Worm (Caenorhabditis elegans) whole organism, L3 larva: ENCODE data around the gene F35A5.8.

Experiments used
- R02D3.7 ChIP-seq: fragments of 150-350 bp; optimal IDR thresholded peaks from 2 replicates; lab custom pipeline; 2014; ENCODE audit warnings: missing biosample characterization, missing genetic modification characterization
- ama-1 ChIP-seq: fragments of 150-350 bp; optimal IDR thresholded peaks from 2 replicates; lab custom pipeline; 2018
- ceh-16 ChIP-seq: sonication (generic microtip); optimal IDR thresholded peaks from 2 replicates; lab custom pipeline; 2017; ENCODE audit warnings: missing biosample characterization, missing genetic modification characterization
- ceh-82 ChIP-seq: fragments of 150-350 bp; optimal IDR thresholded peaks from 2 replicates; lab custom pipeline; 2014; ENCODE audit warnings: missing biosample characterization, missing genetic modification characterization
- daf-12 ChIP-seq: fragments of 150-350 bp; optimal IDR thresholded peaks from 2 replicates; lab custom pipeline; 2014; ENCODE audit warnings: missing biosample characterization, missing genetic modification reagents, missing genetic modification characterization
- elt-2 ChIP-seq: sonication (generic microtip); optimal IDR thresholded peaks from 2 replicates; lab custom pipeline; 2016; ENCODE audit warnings: missing genetic modification reagents, mild to moderate bottlenecking, missing genetic modification characterization, missing compliant biosample characterization
- eor-1 ChIP-seq, 2 experiments: fragments of 150-350 bp; optimal IDR thresholded peaks; 2 replicates each; lab custom pipeline; 2014 to 2018; ENCODE audit warnings: missing biosample characterization in 2 of 2, missing genetic modification characterization in 2 of 2
- fkh-10 ChIP-seq: sonication (generic microtip); optimal IDR thresholded peaks from 2 replicates; lab custom pipeline; 2017; ENCODE audit warnings: missing biosample characterization, missing genetic modification reagents, missing genetic modification characterization
- fkh-2 ChIP-seq: fragments of 150-350 bp; optimal IDR thresholded peaks from 2 replicates; lab custom pipeline; 2014; ENCODE audit warnings: missing biosample characterization, missing genetic modification reagents, missing genetic modification characterization
- fos-1 ChIP-seq: fragments of 150-350 bp; optimal IDR thresholded peaks from 2 replicates; lab custom pipeline; 2014; ENCODE audit warnings: missing biosample characterization, missing genetic modification characterization
- jun-1 ChIP-seq: fragments of 150-350 bp; optimal IDR thresholded peaks from 2 replicates; lab custom pipeline; 2014; ENCODE audit warnings: missing biosample characterization, missing genetic modification reagents, missing genetic modification characterization
- lin-15B ChIP-seq: fragments of 150-350 bp; optimal IDR thresholded peaks from 2 replicates; lab custom pipeline; 2014; ENCODE audit warnings: missing biosample characterization, missing genetic modification characterization
- lin-39 ChIP-seq: fragments of 150-350 bp; optimal IDR thresholded peaks from 2 replicates; lab custom pipeline; 2018; ENCODE audit warnings: missing biosample characterization, missing genetic modification reagents, missing genetic modification characterization
- lsy-12 ChIP-seq: sonication (generic microtip); optimal IDR thresholded peaks from 2 replicates; lab custom pipeline; 2016; ENCODE audit warnings: mild to moderate bottlenecking, missing genetic modification characterization, missing compliant biosample characterization
- mdl-1 ChIP-seq: fragments of 150-350 bp; optimal IDR thresholded peaks from 2 replicates; lab custom pipeline; 2014; ENCODE audit warnings: missing biosample characterization, missing genetic modification characterization
- mml-1 ChIP-seq: fragments of 150-350 bp; sonication (generic microtip); optimal IDR thresholded peaks from 3 replicates; lab custom pipeline; 2014; ENCODE audit warnings: missing biosample characterization, missing genetic modification characterization
- nfya-1 ChIP-seq: sonication (generic microtip); optimal IDR thresholded peaks from 2 replicates; lab custom pipeline; 2017; ENCODE audit warnings: missing genetic modification characterization, mild to moderate bottlenecking, missing compliant biosample characterization, antibody characterized with exemption, moderate library complexity; ENCODE audit not compliant: insufficient read depth
- nhr-12 ChIP-seq: fragments of 150-350 bp; optimal IDR thresholded peaks from 2 replicates; lab custom pipeline; 2014; ENCODE audit warnings: missing biosample characterization, missing genetic modification characterization
- nhr-23 ChIP-seq: fragments of 150-350 bp; optimal IDR thresholded peaks from 2 replicates; lab custom pipeline; 2014; ENCODE audit warnings: missing biosample characterization, missing genetic modification reagents, missing genetic modification characterization
- nhr-237 ChIP-seq: fragments of 150-350 bp; optimal IDR thresholded peaks from 2 replicates; lab custom pipeline; 2014; ENCODE audit warnings: missing biosample characterization, missing genetic modification characterization
- nhr-28 ChIP-seq: fragments of 150-350 bp; optimal IDR thresholded peaks from 2 replicates; lab custom pipeline; 2014; ENCODE audit warnings: missing biosample characterization, missing genetic modification characterization
- nhr-43 ChIP-seq: sonication (generic microtip); optimal IDR thresholded peaks from 2 replicates; lab custom pipeline; 2016; ENCODE audit warnings: mild to moderate bottlenecking, missing genetic modification characterization, missing compliant biosample characterization; ENCODE audit not compliant: poor library complexity, severe bottlenecking
- nhr-76 ChIP-seq: fragments of 150-350 bp; sonication (generic microtip); optimal IDR thresholded peaks from 5 replicates; lab custom pipeline; 2014; ENCODE audit warnings: missing biosample characterization, missing genetic modification characterization
- nhr-77 ChIP-seq: fragments of 150-350 bp; optimal IDR thresholded peaks from 2 replicates; lab custom pipeline; 2014; ENCODE audit warnings: missing biosample characterization, missing genetic modification characterization
- pha-4 ChIP-seq: fragments of 150-350 bp; optimal IDR thresholded peaks from 2 replicates; lab custom pipeline; 2014; ENCODE audit warnings: missing biosample characterization, missing genetic modification reagents, missing genetic modification characterization
- sea-2 ChIP-seq: fragments of 150-350 bp; sonication (generic microtip); optimal IDR thresholded peaks from 4 replicates; lab custom pipeline; 2014; ENCODE audit warnings: missing biosample characterization, missing genetic modification reagents, missing genetic modification characterization
- tbx-2 ChIP-seq: sonication (generic microtip); optimal IDR thresholded peaks from 2 replicates; lab custom pipeline; 2016; ENCODE audit warnings: mild to moderate bottlenecking, missing genetic modification characterization, missing compliant biosample characterization
- unc-39 ChIP-seq: sonication (generic microtip); optimal IDR thresholded peaks from 4 replicates; lab custom pipeline; 2017; ENCODE audit warnings: missing biosample characterization, missing genetic modification characterization
- ztf-11 ChIP-seq: fragments of 150-350 bp; optimal IDR thresholded peaks from 2 replicates; lab custom pipeline; 2014; ENCODE audit warnings: missing biosample characterization, missing genetic modification characterization
- ztf-4 ChIP-seq: fragments of 150-350 bp; optimal IDR thresholded peaks from 2 replicates; lab custom pipeline; 2014; ENCODE audit warnings: missing biosample characterization, missing genetic modification characterization

The F35A5.8 gene

DNA sequence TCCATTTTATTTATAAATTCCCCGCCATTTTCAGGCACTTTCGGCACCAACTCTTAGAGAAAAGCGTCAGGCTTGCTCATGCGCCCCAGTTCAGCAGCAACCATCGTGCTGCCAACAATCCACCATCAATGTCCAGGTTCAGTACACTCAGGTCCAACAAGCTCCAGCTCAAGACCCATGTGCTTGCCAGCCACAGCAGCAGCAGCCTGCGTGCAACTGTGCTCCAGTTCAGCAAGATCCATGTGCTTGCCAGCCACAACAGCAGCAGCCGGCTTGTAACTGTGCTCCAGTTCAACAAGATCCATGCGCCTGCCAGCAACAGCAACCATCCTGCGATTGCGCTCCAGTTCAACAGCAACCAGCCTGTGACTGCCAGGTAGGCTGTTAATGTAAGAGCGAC, 5.0 kb downstream of the F35A5.8 start:
- TF ChIP-seq unc-39 (tag; lab: Kevin White, UChicago) (no peak), nhr-76 (no peak), ceh-82 (tag; lab: Kevin White, UChicago) (no peak), mml-1 (tag; lab: Kevin White, UChicago) (no peak), ama-1 (lab: Kevin White, UChicago) (no peak), nhr-237 (tag; lab: Kevin White, UChicago) (no peak), ztf-11 (tag; lab: Kevin White, UChicago) (no peak)
- TF ChIP-seq, all 47 proteins: peak for 0

DNA sequence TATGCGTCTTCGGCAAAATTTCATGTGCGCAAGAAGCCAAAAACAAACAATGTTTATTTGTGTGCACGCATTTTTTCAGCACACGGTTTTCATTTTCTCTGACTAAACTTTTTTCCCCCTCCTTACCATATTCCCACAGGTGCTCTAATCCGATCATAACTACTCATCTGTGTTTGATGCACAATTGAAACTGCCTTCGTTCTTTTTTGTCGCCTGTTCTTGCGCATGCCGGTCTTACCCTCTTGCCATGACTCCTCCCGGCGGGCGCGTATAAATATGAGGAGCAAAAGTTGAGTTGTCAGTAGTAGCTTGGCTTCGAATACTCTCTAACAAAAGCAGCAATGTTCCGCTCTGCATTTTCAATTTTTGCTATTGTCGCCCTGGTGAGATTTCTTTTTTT, 5.4 kb downstream of the F35A5.8 start, which contains the start of gene abu-10:
abu-10 (plus strand) TSS at position 301 of the 400 bp plus-strand sequence.
- TF ChIP-seq jun-1 (tag; lab: Kevin White, UChicago) (no peak), nhr-237 (tag; lab: Kevin White, UChicago) (no peak), nhr-23 (tag; lab: Kevin White, UChicago) (no peak), pha-4 (tag; lab: Kevin White, UChicago) (no peak), mdl-1 (tag; lab: Kevin White, UChicago) (no peak), tbx-2 (tag; lab: Kevin White, UChicago) (no peak), fos-1 (tag; lab: Kevin White, UChicago) (no peak), ztf-4 (tag; lab: Kevin White, UChicago) (no peak)

DNA sequence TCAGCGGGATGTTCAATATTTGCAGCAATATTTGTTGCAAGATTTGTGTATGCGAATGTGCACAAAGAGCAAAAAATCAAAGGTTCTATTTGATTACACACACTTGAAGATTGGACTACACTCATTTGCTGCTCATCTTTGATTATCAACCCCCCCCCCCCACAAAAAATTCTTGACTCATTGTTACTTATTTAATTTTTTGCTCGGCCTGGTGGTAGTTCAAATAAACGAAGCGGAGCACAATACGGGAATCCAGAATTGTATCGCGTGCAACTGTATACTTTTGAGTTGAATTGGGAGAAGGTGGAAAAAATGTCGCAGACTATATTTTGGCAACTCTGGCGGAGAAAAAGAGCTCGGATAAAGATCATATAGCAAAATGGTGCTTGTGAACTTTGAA, 7.6 kb downstream of the F35A5.8 start, which contains the start of gene F35A5.5:
F35A5.5 (minus strand) TSS at position 101 of the 400 bp plus-strand sequence.
- no peak for TF ChIP-seq ztf-11 (tag; lab: Kevin White, UChicago)
- no peak for TF ChIP-seq R02D3.7 (tag; lab: Kevin White, UChicago)
- TF ChIP-seq nhr-76: no peak
- TF ChIP-seq mdl-1 (tag; lab: Kevin White, UChicago): no peak
- no peak for TF ChIP-seq daf-12 (tag; lab: Kevin White, UChicago)
- no peak for TF ChIP-seq ceh-16 (tag; lab: Kevin White, UChicago)
- no peak for TF ChIP-seq eor-1 (tag; optimal IDR thresholded peaks at IDR 0.05; lab: Kevin White, UChicago)
- TF ChIP-seq fkh-2 (tag; lab: Kevin White, UChicago): no peak
- no peak for TF ChIP-seq fkh-10 (GFP tag; lab: Kevin White, UChicago)
- TF ChIP-seq unc-39 (tag; lab: Kevin White, UChicago): no peak
- no peak for TF ChIP-seq nfya-1 (tag; lab: Kevin White, UChicago)
- no peak for TF ChIP-seq lsy-12 (tag; lab: Kevin White, UChicago)
- no peak for TF ChIP-seq jun-1 (tag; lab: Kevin White, UChicago)
- no peak for TF ChIP-seq nhr-28

DNA sequence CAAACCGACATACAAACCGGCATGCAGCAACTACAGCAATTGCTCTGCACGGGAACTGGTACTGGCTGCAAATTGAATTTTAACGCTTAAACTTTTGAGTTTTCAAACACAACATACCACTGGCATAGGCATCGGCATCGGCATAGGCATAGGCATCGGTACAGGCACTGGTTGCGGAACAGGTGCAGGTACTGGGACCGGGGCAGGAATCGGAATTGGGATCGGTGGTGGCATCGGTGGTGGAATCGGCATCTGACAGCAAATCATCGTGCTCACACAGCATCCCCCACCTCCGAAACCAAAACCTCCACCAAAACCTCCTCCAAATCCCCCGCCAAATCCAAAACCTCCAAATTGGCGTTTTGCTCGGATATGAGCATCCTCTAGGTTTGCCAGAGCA, 9.1 kb downstream of the F35A5.8 start:
- no peak for TF ChIP-seq lin-39

DNA sequence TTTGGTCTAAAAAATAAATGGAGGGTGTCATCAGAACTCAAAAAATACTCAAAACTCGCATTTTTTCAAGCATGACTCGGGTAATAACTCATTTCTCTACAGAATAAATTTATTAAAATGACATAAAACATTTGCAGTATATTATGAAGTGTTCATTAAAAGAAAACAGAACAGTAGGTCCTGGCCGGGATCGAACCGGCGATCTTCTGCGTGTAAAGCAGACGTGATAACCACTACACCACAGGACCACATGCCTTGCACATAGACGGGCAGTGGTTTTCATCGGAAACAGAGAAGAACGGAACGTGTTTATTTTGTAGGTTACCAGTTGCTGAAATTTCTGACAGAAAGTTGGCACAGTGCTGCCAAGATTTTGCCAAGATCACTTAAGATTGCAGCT, 9.9 kb downstream of the F35A5.8 start:
- TF ChIP-seq eor-1 (tag; optimal IDR thresholded peaks at IDR 0.05; lab: Kevin White, UChicago): no peak
- TF ChIP-seq nhr-12 (tag; lab: Kevin White, UChicago): no peak
- TF ChIP-seq nhr-43 (tag; lab: Kevin White, UChicago): peak; percentile 28
- TF ChIP-seq lin-15B: no peak
- TF ChIP-seq fkh-2 (tag; lab: Kevin White, UChicago): no peak
- TF ChIP-seq pha-4 (tag; lab: Kevin White, UChicago): peak; percentile 2
- TF ChIP-seq, all 47 proteins: peak for 2

DNA sequence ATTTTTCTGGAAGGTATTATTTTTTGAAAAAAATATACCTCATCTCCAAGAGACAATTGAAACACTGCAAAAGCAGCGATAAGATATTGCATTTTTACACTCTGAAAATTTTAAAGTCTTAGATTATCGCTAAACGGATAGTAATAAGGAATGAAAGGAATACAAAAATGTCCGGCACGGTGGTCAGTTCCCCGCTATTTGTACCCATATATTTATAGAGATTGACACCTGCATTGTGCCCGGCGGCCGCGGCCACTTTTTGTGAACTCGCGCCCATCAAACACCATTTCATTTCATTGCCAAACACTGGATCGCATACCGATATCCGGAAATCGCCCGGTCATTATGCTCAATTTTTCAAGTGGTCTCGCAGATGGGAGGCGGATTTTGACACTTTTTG, 10.5 kb downstream of the F35A5.8 start, which contains the start of gene idpp-5:
idpp-5 (minus strand) TSS at position 101 of the 400 bp plus-strand sequence.
- TF ChIP-seq fkh-2 (tag; lab: Kevin White, UChicago): no peak
- TF ChIP-seq elt-2 (tag; lab: Kevin White, UChicago): no peak
- TF ChIP-seq nhr-43 (tag; lab: Kevin White, UChicago): no peak
- no peak for TF ChIP-seq nhr-28
- no peak for TF ChIP-seq nhr-77 (tag; lab: Kevin White, UChicago)
- TF ChIP-seq R02D3.7 (tag; lab: Kevin White, UChicago): no peak
- TF ChIP-seq mml-1 (tag; lab: Kevin White, UChicago): no peak
- no peak for TF ChIP-seq ztf-4 (tag; lab: Kevin White, UChicago)
- TF ChIP-seq nfya-1 (tag; lab: Kevin White, UChicago): no peak
- no peak for TF ChIP-seq nhr-12 (tag; lab: Kevin White, UChicago)
- TF ChIP-seq daf-12 (tag; lab: Kevin White, UChicago): no peak
- TF ChIP-seq lsy-12 (tag; lab: Kevin White, UChicago): no peak
- no peak for TF ChIP-seq sea-2 (GFP tag; lab: Kevin White, UChicago)
- no peak for TF ChIP-seq lin-39
